Comparison of ENCODE assay signal across 1 fruit fly cellular context in genomic region chrX:5754837-5755828, dm6.
A peak's percentile ranks its signal among the peaks of the same experiment; 100 is the strongest.
TF ChIP-seq lines count a peak whose summit lies in the region.

Gene lin-52, minus strand, starts transcription at chrX:5754958.
Gene CG15771, plus strand, starts transcription at chrX:5755574.

TF ChIP-seq in whole organism, embryonic, 481 proteins besides CTCF, POLR2A, EP300 and RAD21 (continued from another document):
- TF ChIP-seq CG9437 (GFP tag; optimal IDR thresholded peaks at IDR 0.05; lab: Kevin White, UChicago) (peak; percentile 85), Scr (GFP tag; IDR thresholded peaks at IDR 0.05; lab: Robert Waterston, UW; ENCODE audit: partially characterized antibody) (peak; percentile 71), vvl (GFP tag; IDR thresholded peaks at IDR 0.05; lab: Robert Waterston, UW) (peak; percentile 95), CG34376 (GFP tag; optimal IDR thresholded peaks at IDR 0.05; lab: Kevin White, UChicago) (peak; percentile 98), CG15696 (tag; optimal IDR thresholded peaks at IDR 0.05; lab: Kevin White, UChicago) (peak; percentile 90), Asciz (GFP tag; optimal IDR thresholded peaks at IDR 0.05; lab: Kevin White, UChicago) (peak; percentile 91), CG6854 (GFP tag; optimal IDR thresholded peaks at IDR 0.05; lab: Kevin White, UChicago) (peak; percentile 95), tll (GFP tag; optimal IDR thresholded peaks at IDR 0.05; lab: Kevin White, UChicago) (peak in 1 of 2 experiments; percentile 15), dysf (GFP tag; IDR thresholded peaks at IDR 0.05; lab: Robert Waterston, UW) (peak; percentile 97), dpn (GFP tag; optimal IDR thresholded peaks at IDR 0.05; lab: Kevin White, UChicago) (peak; percentile 72 to 91), CG9817 (tag; optimal IDR thresholded peaks at IDR 0.05; lab: Kevin White, UChicago) (peak; percentile 95), CG14710 (tag; optimal IDR thresholded peaks at IDR 0.05; lab: Kevin White, UChicago) (peak; percentile 90), CG7786 (GFP tag; optimal IDR thresholded peaks at IDR 0.05; lab: Kevin White, UChicago) (peak; percentile 66), gro (GFP tag; optimal IDR thresholded peaks at IDR 0.05; lab: Kevin White, UChicago) (peak; percentile 63), corto (GFP tag; optimal IDR thresholded peaks at IDR 0.05; lab: Kevin White, UChicago) (peak; percentile 95), CG6791 (GFP tag; IDR thresholded peaks at IDR 0.05; lab: Robert Waterston, UW; ENCODE audit: partially characterized antibody) (peak; percentile 57; the same call in 2 of the 3 replicates), CG18476 (GFP tag; optimal IDR thresholded peaks at IDR 0.05; lab: Kevin White, UChicago) (peak; percentile 90), phol (tag; optimal IDR thresholded peaks at IDR 0.05; lab: Kevin White, UChicago) (peak; percentile 91), Meics (GFP tag; optimal IDR thresholded peaks at IDR 0.05; lab: Kevin White, UChicago) (peak; percentile 96), ewg (GFP tag; optimal IDR thresholded peaks at IDR 0.05; lab: Kevin White, UChicago) (peak; percentile 89), p53 (GFP tag; optimal IDR thresholded peaks at IDR 0.05; lab: Kevin White, UChicago) (peak; percentile 18), Hr3 (GFP tag; optimal IDR thresholded peaks at IDR 0.05; lab: Kevin White, UChicago) (peak; percentile 93), zen2 (GFP tag; IDR thresholded peaks at IDR 0.05; lab: Robert Waterston, UW; ENCODE audit: partially characterized antibody) (no peak; the same call in 2 of the 3 replicates), CG10959 (GFP tag; IDR thresholded peaks at IDR 0.05; lab: Robert Waterston, UW) (peak; percentile 88), ftz-f1 (GFP tag; optimal IDR thresholded peaks at IDR 0.05; lab: Kevin White, UChicago) (peak; percentile 47), CG13287 (GFP tag; IDR thresholded peaks at IDR 0.05; lab: Robert Waterston, UW; ENCODE audit: partially characterized antibody) (peak; percentile 67), CG5180 (GFP tag; optimal IDR thresholded peaks at IDR 0.05; lab: Kevin White, UChicago) (peak; percentile 88), Sox100B (GFP tag; optimal IDR thresholded peaks at IDR 0.05; lab: Kevin White, UChicago) (peak; percentile 96), CG6175 (GFP tag; IDR thresholded peaks at IDR 0.05; lab: Robert Waterston, UW) (peak; percentile 89), D19B (GFP tag; optimal IDR thresholded peaks at IDR 0.05; lab: Kevin White, UChicago) (peak; percentile 89), Adf1 (GFP tag; IDR thresholded peaks at IDR 0.05; lab: Robert Waterston, UW) (peak; percentile 86), Chrac-16 (GFP tag; optimal IDR thresholded peaks at IDR 0.05; lab: Kevin White, UChicago) (peak; percentile 93), eve (GFP tag; optimal IDR thresholded peaks at IDR 0.05; lab: Kevin White, UChicago) (no peak), schlank (tag; optimal IDR thresholded peaks at IDR 0.05; lab: Kevin White, UChicago) (peak; percentile 91), Jarid2 (GFP tag; optimal IDR thresholded peaks at IDR 0.05; lab: Kevin White, UChicago) (peak; percentile 58), Rfx (GFP tag; IDR thresholded peaks at IDR 0.05; lab: Robert Waterston, UW) (peak; percentile 96), CG30020 (tag; optimal IDR thresholded peaks at IDR 0.05; lab: Kevin White, UChicago) (peak; percentile 78), CG32532 (GFP tag; IDR thresholded peaks at IDR 0.05; lab: Robert Waterston, UW) (peak; percentile 97), Gug (GFP tag; IDR thresholded peaks at IDR 0.05; lab: Robert Waterston, UW) (peak; percentile 95), Xrp1 (GFP tag; IDR thresholded peaks at IDR 0.05; lab: Robert Waterston, UW) (peak; percentile 97), salm (tag; optimal IDR thresholded peaks at IDR 0.05; lab: Kevin White, UChicago) (peak; percentile 90), tio (GFP tag; optimal IDR thresholded peaks at IDR 0.05; lab: Kevin White, UChicago) (peak; percentile 93), sens-2 (GFP tag; IDR thresholded peaks at IDR 0.05; lab: Robert Waterston, UW) (peak; percentile 76), toy (GFP tag; IDR thresholded peaks at IDR 0.05; lab: Robert Waterston, UW) (peak; percentile 79), nau (GFP tag; optimal IDR thresholded peaks at IDR 0.05; lab: Kevin White, UChicago) (peak; percentile 95), CG7963 (GFP tag; IDR thresholded peaks at IDR 0.05; lab: Robert Waterston, UW; ENCODE audit: partially characterized antibody) (peak; percentile 7; the same call in 1 of the 3 replicates), CG31224 (GFP tag; IDR thresholded peaks at IDR 0.05; lab: Robert Waterston, UW) (peak; percentile 90), cas (GFP tag; IDR thresholded peaks at IDR 0.05; lab: Robert Waterston, UW) (peak; percentile 87), ems (GFP tag; optimal IDR thresholded peaks at IDR 0.05; lab: Kevin White, UChicago) (peak; percentile 74), ssp (GFP tag; IDR thresholded peaks at IDR 0.05; lab: Robert Waterston, UW) (peak; percentile 89), CG10366 (GFP tag; IDR thresholded peaks at IDR 0.05; lab: Robert Waterston, UW) (peak; percentile 94), CG4617 (GFP tag; optimal IDR thresholded peaks at IDR 0.05; lab: Kevin White, UChicago; ENCODE audit: borderline replicate concordance) (peak; percentile 17), ac (GFP tag; optimal IDR thresholded peaks at IDR 0.05; lab: Kevin White, UChicago) (peak; percentile 81), Dll (GFP tag; IDR thresholded peaks at IDR 0.05; lab: Robert Waterston, UW; ENCODE audit: partially characterized antibody) (peak; percentile 57; the same call in 2 of the 4 replicates), eyg (GFP tag; optimal IDR thresholded peaks at IDR 0.05; lab: Kevin White, UChicago) (no peak), Ets65A (GFP tag; lab: Kevin White, UChicago) (peak; percentile 97), CG17361 (GFP tag; IDR thresholded peaks at IDR 0.05; lab: Robert Waterston, UW) (peak; percentile 93), Hey (tag; optimal IDR thresholded peaks at IDR 0.05; lab: Kevin White, UChicago) (peak; percentile 81), Dip3 (GFP tag; optimal IDR thresholded peaks at IDR 0.05; lab: Kevin White, UChicago) (peak; percentile 70), bcd (GFP tag; optimal IDR thresholded peaks at IDR 0.05; lab: Kevin White, UChicago) (peak; percentile 95), Ravus (GFP tag; IDR thresholded peaks at IDR 0.05; lab: Robert Waterston, UW) (peak; percentile 62), prd (optimal IDR thresholded peaks at IDR 0.05; lab: Kevin White, UChicago) (no peak), prd (GFP tag; IDR thresholded peaks at IDR 0.05; lab: Robert Waterston, UW) (peak; percentile 97), Bdp1 (GFP tag; optimal IDR thresholded peaks at IDR 0.05; lab: Kevin White, UChicago) (peak; percentile 55), CG10654 (GFP tag; optimal IDR thresholded peaks at IDR 0.05; lab: Kevin White, UChicago) (peak; percentile 80), CG9797 (GFP tag; optimal IDR thresholded peaks at IDR 0.05; lab: Kevin White, UChicago) (peak; percentile 45), PHDP (tag; optimal IDR thresholded peaks at IDR 0.05; lab: Kevin White, UChicago) (peak; percentile 95), CG12942 (GFP tag; optimal IDR thresholded peaks at IDR 0.05; lab: Kevin White, UChicago) (peak; percentile 86), Hmx (GFP tag; optimal IDR thresholded peaks at IDR 0.05; lab: Kevin White, UChicago) (peak; percentile 79), CG3838 (GFP tag; optimal IDR thresholded peaks at IDR 0.05; lab: Kevin White, UChicago) (peak; percentile 70), peb (GFP tag; IDR thresholded peaks at IDR 0.05; lab: Robert Waterston, UW) (peak; percentile 94), Antp (GFP tag; optimal IDR thresholded peaks at IDR 0.05; lab: Kevin White, UChicago) (peak; percentile 56), cad (GFP tag; optimal IDR thresholded peaks at IDR 0.05; lab: Kevin White, UChicago) (no peak), trem (tag; optimal IDR thresholded peaks at IDR 0.05; lab: Kevin White, UChicago) (peak; percentile 82), CG6272 (GFP tag; IDR thresholded peaks at IDR 0.05; lab: Robert Waterston, UW) (peak; percentile 87), Spps (tag; optimal IDR thresholded peaks at IDR 0.05; lab: Kevin White, UChicago) (peak; percentile 84), CG3281 (GFP tag; optimal IDR thresholded peaks at IDR 0.05; lab: Kevin White, UChicago) (peak; percentile 96), CG11247 (GFP tag; IDR thresholded peaks at IDR 0.05; lab: Robert Waterston, UW) (peak; percentile 93), dmrt11E (tag; optimal IDR thresholded peaks at IDR 0.05; lab: Kevin White, UChicago) (peak; percentile 86), sens (GFP tag; lab: Kevin White, UChicago) (peak; percentile 97), CG3407 (GFP tag; optimal IDR thresholded peaks at IDR 0.05; lab: Kevin White, UChicago) (peak; percentile 89), CG1602 (GFP tag; optimal IDR thresholded peaks at IDR 0.05; lab: Kevin White, UChicago) (peak; percentile 84), Eip74EF (GFP tag; optimal IDR thresholded peaks at IDR 0.05; lab: Kevin White, UChicago) (peak in 1 of 2 experiments; percentile 94), CG32772 (GFP tag; IDR thresholded peaks at IDR 0.05; lab: Robert Waterston, UW) (peak; percentile 94), BtbVII (GFP tag; optimal IDR thresholded peaks at IDR 0.05; lab: Kevin White, UChicago) (peak; percentile 96), CG8089 (GFP tag; optimal IDR thresholded peaks at IDR 0.05; lab: Kevin White, UChicago) (peak; percentile 51), Ssrp (tag; optimal IDR thresholded peaks at IDR 0.05; lab: Kevin White, UChicago) (peak; percentile 91), CG7556 (GFP tag; optimal IDR thresholded peaks at IDR 0.05; lab: Kevin White, UChicago) (peak; percentile 97), CG7928 (GFP tag; optimal IDR thresholded peaks at IDR 0.05; lab: Kevin White, UChicago) (peak; percentile 64), dm (GFP tag; optimal IDR thresholded peaks at IDR 0.05; lab: Kevin White, UChicago) (peak; percentile 85), Oaz (GFP tag; IDR thresholded peaks at IDR 0.05; lab: Robert Waterston, UW) (peak; percentile 94), Dfd (GFP tag; optimal IDR thresholded peaks at IDR 0.05; lab: Kevin White, UChicago) (no peak), Dbx (GFP tag; IDR thresholded peaks at IDR 0.05; lab: Robert Waterston, UW) (peak; percentile 95), Ptx1 (GFP tag; IDR thresholded peaks at IDR 0.05; lab: Robert Waterston, UW) (peak; percentile 97), CG15514 (GFP tag; optimal IDR thresholded peaks at IDR 0.05; lab: Kevin White, UChicago) (peak; percentile 89), cg (GFP tag; optimal IDR thresholded peaks at IDR 0.05; lab: Kevin White, UChicago) (peak; percentile 70), CG2889 (GFP tag; IDR thresholded peaks at IDR 0.05; lab: Robert Waterston, UW) (peak; percentile 86), CG7357 (GFP tag; IDR thresholded peaks at IDR 0.05; lab: Robert Waterston, UW) (peak; percentile 91), fu2 (GFP tag; optimal IDR thresholded peaks at IDR 0.05; lab: Kevin White, UChicago) (peak; percentile 24), wdn (GFP tag; IDR thresholded peaks at IDR 0.05; lab: Robert Waterston, UW) (peak; percentile 90), CG42726 (GFP tag; IDR thresholded peaks at IDR 0.05; lab: Robert Waterston, UW; ENCODE audit: partially characterized antibody) (0 out of 2 replicates have a peak, but pooled peaks have one; percentile 37), CG15011 (GFP tag; optimal IDR thresholded peaks at IDR 0.05; lab: Kevin White, UChicago) (peak; percentile 93), lmd (GFP tag; IDR thresholded peaks at IDR 0.05; lab: Robert Waterston, UW) (peak; percentile 97), usp (GFP tag; optimal IDR thresholded peaks at IDR 0.05; lab: Kevin White, UChicago) (no peak), ken (GFP tag; IDR thresholded peaks at IDR 0.05; lab: Robert Waterston, UW) (peak; percentile 94), jing (GFP tag; optimal IDR thresholded peaks at IDR 0.05; lab: Kevin White, UChicago) (peak; percentile 87), CG13775 (GFP tag; optimal IDR thresholded peaks at IDR 0.05; lab: Kevin White, UChicago) (peak; percentile 96), CG34422 (GFP tag; IDR thresholded peaks at IDR 0.05; lab: Robert Waterston, UW) (peak; percentile 91), slbo (GFP tag; IDR thresholded peaks at IDR 0.05; lab: Robert Waterston, UW) (peak; percentile 96), ham (GFP tag; IDR thresholded peaks at IDR 0.05; lab: Robert Waterston, UW) (peak; percentile 87), Atf-2 (GFP tag; optimal IDR thresholded peaks at IDR 0.05; lab: Kevin White, UChicago) (peak; percentile 57), dimm (GFP tag; IDR thresholded peaks at IDR 0.05; lab: Robert Waterston, UW) (peak; percentile 84; the same call in 1 of the 2 replicates), NFAT (GFP tag; IDR thresholded peaks at IDR 0.05; lab: Robert Waterston, UW) (peak; percentile 87; the same call in 1 of the 2 replicates), mld (GFP tag; IDR thresholded peaks at IDR 0.05; lab: Robert Waterston, UW; ENCODE audit: partially characterized antibody) (no peak), D19A (tag; optimal IDR thresholded peaks at IDR 0.05; lab: Kevin White, UChicago) (peak; percentile 91), grn (GFP tag; optimal IDR thresholded peaks at IDR 0.05; lab: Kevin White, UChicago) (peak; percentile 45), CG31388 (GFP tag; optimal IDR thresholded peaks at IDR 0.05; lab: Kevin White, UChicago) (peak; percentile 60)
